Worm (Caenorhabditis elegans): Measurements from ENCODE around the gene C34D4.10.

ce11 chrIV:7121313-7122055, at the start of gene C34D4.10, which contains the start of gene str-48:
- no peak for TF ChIP-seq nhr-11 (tag; optimal IDR thresholded peaks at IDR 0.05)
- no peak for TF ChIP-seq zag-1 (tag; optimal IDR thresholded peaks at IDR 0.05)
- no peak for TF ChIP-seq ama-1 (optimal IDR thresholded peaks at IDR 0.05)
- TF ChIP-seq snpc-4 (tag; optimal IDR thresholded peaks at IDR 0.05) = no peak
